Fruit fly (Drosophila melanogaster): ENCODE data around the gene org-1.

DNA sequence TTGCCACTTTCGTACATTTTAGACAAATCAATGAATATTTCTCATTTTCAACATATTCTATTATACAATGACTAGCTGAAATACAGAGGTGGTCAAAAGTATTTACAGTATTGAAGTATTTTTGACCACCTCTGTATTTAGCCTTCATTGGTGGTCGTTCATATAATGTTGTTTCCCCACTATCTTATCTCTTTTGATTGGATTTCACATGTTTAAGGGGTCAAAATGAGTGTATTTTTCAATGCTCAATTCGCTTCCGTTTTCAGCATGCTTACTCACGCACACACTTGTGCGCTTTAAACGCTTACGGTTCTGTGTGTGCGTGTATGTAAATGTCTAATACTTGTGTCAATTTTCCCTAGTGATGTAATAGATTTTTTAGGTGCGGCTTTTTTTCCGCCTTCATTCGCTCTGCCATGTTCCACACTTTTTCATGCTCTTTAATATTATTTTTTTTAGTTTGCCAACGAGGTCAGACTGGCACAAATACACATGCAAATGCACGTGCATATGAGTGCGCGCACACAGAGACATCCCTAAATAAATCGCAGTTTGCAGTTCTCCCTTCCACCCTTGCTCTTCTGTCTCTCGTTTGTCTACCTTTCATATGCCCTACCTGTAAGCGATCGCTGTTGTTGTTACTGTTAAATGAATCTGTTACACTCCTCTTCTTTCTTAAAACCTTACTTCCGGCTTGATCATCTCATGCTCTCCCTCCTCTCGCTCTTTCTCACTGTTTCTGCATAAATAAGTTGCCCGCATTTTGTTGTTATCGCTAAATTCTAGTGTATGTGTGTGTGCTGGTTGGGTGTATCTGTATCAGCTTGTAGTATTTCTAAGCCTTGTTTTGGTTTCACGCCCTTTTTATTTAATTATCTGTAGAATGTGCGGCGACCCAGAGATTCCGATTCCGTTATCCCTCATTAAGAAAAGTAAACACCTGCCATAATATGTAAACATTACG is 42.4 kb downstream of the org-1 start:
- TF ChIP-seq Dll (optimal IDR thresholded peaks at IDR 0.05) (no peak), usp (GFP tag; optimal IDR thresholded peaks at IDR 0.05) (no peak), CG8478 (optimal IDR thresholded peaks at IDR 0.05) (no peak), psq (optimal IDR thresholded peaks at IDR 0.05) (no peak)
